Fruit fly (Drosophila melanogaster) whole organism, prepupa: ENCODE data around the gene RhoGAP15B.

Source experiments
- Blimp-1 ChIP-seq: fragments of 200-800 bp; sonication (Bioruptor generic); optimal IDR thresholded peaks from 3 replicates; lab custom pipeline; 2017; ENCODE audit warnings: missing biosample characterization, missing genetic modification characterization, mild to moderate bottlenecking, moderate library complexity, missing genetic modification reagents
- CG10669 ChIP-seq: fragments of 200-800 bp; sonication (Bioruptor generic); optimal IDR thresholded peaks from 3 replicates; lab custom pipeline; 2018; ENCODE audit warnings: missing biosample characterization, mild to moderate bottlenecking, missing genetic modification characterization, moderate library complexity
- CG11294 ChIP-seq: fragments of 200-800 bp; sonication (Bioruptor generic); IDR thresholded peaks from 2 replicates; pipeline ENCODE4 v1.3.6; 2022; ENCODE audit warnings: missing biosample characterization, missing genetic modification characterization
- CG11762 ChIP-seq: fragments of 200-800 bp; sonication (Bioruptor generic); optimal IDR thresholded peaks from 3 replicates; lab custom pipeline; 2016; ENCODE audit warnings: missing biosample characterization, missing genetic modification characterization; ENCODE audit not compliant: insufficient read depth
- CG1621 ChIP-seq: fragments of 200-800 bp; sonication (Bioruptor generic); optimal IDR thresholded peaks from 3 replicates; lab custom pipeline; 2018; ENCODE audit warnings: missing biosample characterization, mild to moderate bottlenecking, missing genetic modification characterization
- CG31627 ChIP-seq: fragments of 200-800 bp; sonication (Bioruptor generic); optimal IDR thresholded peaks from 3 replicates; lab custom pipeline; 2016; ENCODE audit warnings: missing biosample characterization, missing genetic modification characterization
- CG32006 ChIP-seq: fragments of 200-800 bp; sonication (Bioruptor generic); optimal IDR thresholded peaks from 3 replicates; lab custom pipeline; 2017; ENCODE audit warnings: missing biosample characterization, mild to moderate bottlenecking, missing genetic modification characterization
- CG34406 ChIP-seq: fragments of 200-800 bp; sonication (Bioruptor generic); optimal IDR thresholded peaks from 3 replicates; lab custom pipeline; 2016; ENCODE audit warnings: missing biosample characterization, missing genetic modification characterization
- CG6163 ChIP-seq: fragments of 200-800 bp; sonication (Bioruptor generic); IDR thresholded peaks from 3 replicates; pipeline ENCODE4 v1.3.6; 2022; ENCODE audit warnings: missing biosample characterization, missing genetic modification characterization
- CG6276 ChIP-seq: fragments of 200-800 bp; sonication (Bioruptor generic); optimal IDR thresholded peaks from 2 replicates; lab custom pipeline; 2017; ENCODE audit warnings: missing biosample characterization, mild to moderate bottlenecking, missing genetic modification characterization
- CG6792 ChIP-seq: fragments of 200-800 bp; sonication (Bioruptor generic); optimal IDR thresholded peaks from 3 replicates; lab custom pipeline; 2016; ENCODE audit warnings: missing biosample characterization, missing genetic modification characterization
- CG6808 ChIP-seq: fragments of 200-800 bp; sonication (Bioruptor generic); optimal IDR thresholded peaks from 3 replicates; lab custom pipeline; 2017; ENCODE audit warnings: missing biosample characterization, missing genetic modification characterization, mild to moderate bottlenecking, moderate library complexity, missing genetic modification reagents
- CG7368 ChIP-seq: fragments of 200-800 bp; sonication (Bioruptor generic); optimal IDR thresholded peaks from 3 replicates; lab custom pipeline; 2016; ENCODE audit warnings: missing biosample characterization, missing genetic modification characterization
- CG8119 ChIP-seq: fragments of 200-800 bp; sonication (Bioruptor generic); IDR thresholded peaks from 3 replicates; pipeline ENCODE4 v1.3.6; 2022; ENCODE audit warnings: missing biosample characterization, missing genetic modification characterization
- CG8319 ChIP-seq: fragments of 200-800 bp; sonication (Bioruptor generic); optimal IDR thresholded peaks from 3 replicates; lab custom pipeline; 2016; ENCODE audit warnings: missing biosample characterization, missing genetic modification characterization
- Eip78C ChIP-seq: fragments of 200-800 bp; sonication (Bioruptor generic); peaks from one replicate; lab custom pipeline; 2016; ENCODE audit warnings: missing biosample characterization, missing genetic modification characterization
- Ets21C ChIP-seq: fragments of 200-800 bp; sonication (Bioruptor generic); optimal IDR thresholded peaks from 3 replicates; lab custom pipeline; 2016; ENCODE audit warnings: missing biosample characterization, missing genetic modification characterization
- Lpt ChIP-seq: fragments of 200-800 bp; sonication (Bioruptor generic); optimal IDR thresholded peaks from 3 replicates; lab custom pipeline; 2016; ENCODE audit warnings: missing biosample characterization, missing genetic modification characterization
- Smox ChIP-seq: fragments of 200-800 bp; sonication (Bioruptor generic); optimal IDR thresholded peaks from 3 replicates; lab custom pipeline; 2016; ENCODE audit warnings: missing biosample characterization, missing genetic modification characterization
- Sox102F ChIP-seq: fragments of 200-800 bp; sonication (Bioruptor generic); optimal IDR thresholded peaks from 2 replicates; lab custom pipeline; 2016; ENCODE audit warnings: missing biosample characterization, mild to moderate bottlenecking, missing genetic modification characterization
- Sox14 ChIP-seq: fragments of 200-800 bp; sonication (Bioruptor generic); optimal IDR thresholded peaks from 3 replicates; lab custom pipeline; 2016; ENCODE audit warnings: missing biosample characterization, missing genetic modification characterization
- Sox15 ChIP-seq: fragments of 200-800 bp; sonication (Bioruptor generic); optimal IDR thresholded peaks from 3 replicates; lab custom pipeline; 2016; ENCODE audit warnings: missing biosample characterization, missing genetic modification characterization
- acj6 ChIP-seq: fragments of 200-800 bp; sonication (Bioruptor generic); optimal IDR thresholded peaks from 3 replicates; lab custom pipeline; 2016; ENCODE audit warnings: missing biosample characterization, missing genetic modification characterization
- cyc ChIP-seq: fragments of 200-800 bp; sonication (Bioruptor generic); optimal IDR thresholded peaks from 3 replicates; lab custom pipeline; 2016; ENCODE audit warnings: missing biosample characterization, missing genetic modification characterization
- dac ChIP-seq: fragments of 200-800 bp; sonication (Bioruptor generic); optimal IDR thresholded peaks from 2 replicates; lab custom pipeline; 2017; ENCODE audit warnings: missing biosample characterization, mild to moderate bottlenecking, missing genetic modification characterization
- dsx ChIP-seq: fragments of 200-800 bp; optimal IDR thresholded peaks from 3 replicates; lab custom pipeline; 2019; ENCODE audit warnings: missing biosample characterization, mild to moderate bottlenecking, missing genetic modification characterization, moderate library complexity; ENCODE audit not compliant: poor library complexity, severe bottlenecking
- fd59A ChIP-seq: fragments of 200-800 bp; sonication (Bioruptor generic); optimal IDR thresholded peaks from 2 replicates; lab custom pipeline; 2017; ENCODE audit warnings: missing biosample characterization, mild to moderate bottlenecking, missing genetic modification characterization, missing genetic modification reagents
- fkh ChIP-seq: fragments of 200-800 bp; sonication (Bioruptor generic); optimal IDR thresholded peaks from 3 replicates; lab custom pipeline; 2017; ENCODE audit warnings: missing biosample characterization, mild to moderate bottlenecking, missing genetic modification characterization, moderate library complexity
- lz ChIP-seq: fragments of 200-800 bp; sonication (Bioruptor generic); optimal IDR thresholded peaks from 3 replicates; lab custom pipeline; 2016; ENCODE audit warnings: missing biosample characterization, missing genetic modification characterization
- pdm3 ChIP-seq: fragments of 200-800 bp; sonication (Bioruptor generic); optimal IDR thresholded peaks from 3 replicates; lab custom pipeline; 2016; ENCODE audit warnings: missing biosample characterization, missing genetic modification characterization
- salr ChIP-seq, 2 experiments: fragments of 200-800 bp; sonication (Bioruptor generic); optimal IDR thresholded peaks; 3 replicates each; lab custom pipeline; 2016 to 2018; ENCODE audit warnings: missing biosample characterization in 2 of 2, missing genetic modification characterization in 2 of 2, mild to moderate bottlenecking in 1 of 2
- ss ChIP-seq, 2 experiments: fragments of 200-800 bp; sonication (Bioruptor generic); optimal IDR thresholded peaks; 2 replicates in 1 of 2; 3 replicates in 1 of 2; lab custom pipeline; 2017 to 2018; ENCODE audit warnings: mild to moderate bottlenecking in 2 of 2, missing biosample characterization in 2 of 2, missing genetic modification characterization in 2 of 2, moderate library complexity in 1 of 2
- svp ChIP-seq: fragments of 200-800 bp; sonication (Bioruptor generic); peaks from one replicate; lab custom pipeline; 2016; ENCODE audit warnings: missing biosample characterization, missing genetic modification characterization
- vri ChIP-seq: fragments of 200-800 bp; sonication (Bioruptor generic); optimal IDR thresholded peaks from 3 replicates; lab custom pipeline; 2016; ENCODE audit warnings: missing biosample characterization, mild to moderate bottlenecking, missing genetic modification characterization

RhoGAP15B gene

DNA sequence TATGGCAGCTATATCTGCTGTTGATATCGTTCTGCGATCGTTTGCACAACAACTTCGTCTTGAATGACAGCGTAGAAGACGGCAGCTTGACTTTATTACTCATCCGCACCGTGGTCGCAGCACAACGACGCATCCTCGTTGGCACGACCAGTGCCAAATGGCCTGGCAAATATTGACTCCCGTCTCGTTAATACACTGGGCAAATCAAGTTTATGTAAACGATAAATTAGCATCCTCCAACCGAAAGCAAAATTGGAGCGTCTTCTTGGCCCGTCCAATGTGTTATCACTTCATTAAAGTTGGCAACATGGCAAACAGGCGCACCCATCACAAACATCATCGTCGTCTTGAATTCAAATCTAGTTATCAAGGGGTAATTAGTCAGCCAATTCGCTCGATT, 25.6 kb upstream of the RhoGAP15B start:
- TF ChIP-seq CG8119 (no peak), dac (GFP tag; lab: Kevin White, UChicago) (no peak), fd59A (no peak), Lpt (GFP tag; lab: Kevin White, UChicago) (no peak), CG6276 (GFP tag; lab: Kevin White, UChicago) (no peak), CG8319 (GFP tag; lab: Kevin White, UChicago) (no peak), CG34406 (no peak), vri (peak; percentile 16), salr (GFP tag; optimal IDR thresholded peaks at IDR 0.05; lab: Kevin White, UChicago) (no peak), CG6792 (GFP tag; lab: Kevin White, UChicago) (no peak), CG6808 (GFP tag; lab: Kevin White, UChicago) (peak; percentile 11), CG10669 (peak; percentile 25), fkh (GFP tag; lab: Kevin White, UChicago) (peak; percentile 71), Smox (GFP tag; lab: Kevin White, UChicago) (no peak), CG6163 (GFP tag; lab: Robert Waterston, UW) (no peak), Sox102F (GFP tag; lab: Kevin White, UChicago) (no peak), CG11762 (GFP tag; lab: Kevin White, UChicago) (no peak), CG1621 (peak; percentile 1), Eip78C (GFP tag; lab: Kevin White, UChicago) (peak; percentile 65), CG32006 (GFP tag; lab: Kevin White, UChicago) (no peak), dsx (GFP tag; lab: Kevin White, UChicago) (no peak), ss (GFP tag; optimal IDR thresholded peaks at IDR 0.05; lab: Kevin White, UChicago) (peak in 1 of 2 experiments; percentile 35), acj6 (GFP tag; lab: Kevin White, UChicago) (no peak), svp (GFP tag; lab: Kevin White, UChicago) (peak; percentile 54), CG31627 (GFP tag; lab: Kevin White, UChicago) (no peak)
- TF ChIP-seq, all 60 proteins: peak for 8

DNA sequence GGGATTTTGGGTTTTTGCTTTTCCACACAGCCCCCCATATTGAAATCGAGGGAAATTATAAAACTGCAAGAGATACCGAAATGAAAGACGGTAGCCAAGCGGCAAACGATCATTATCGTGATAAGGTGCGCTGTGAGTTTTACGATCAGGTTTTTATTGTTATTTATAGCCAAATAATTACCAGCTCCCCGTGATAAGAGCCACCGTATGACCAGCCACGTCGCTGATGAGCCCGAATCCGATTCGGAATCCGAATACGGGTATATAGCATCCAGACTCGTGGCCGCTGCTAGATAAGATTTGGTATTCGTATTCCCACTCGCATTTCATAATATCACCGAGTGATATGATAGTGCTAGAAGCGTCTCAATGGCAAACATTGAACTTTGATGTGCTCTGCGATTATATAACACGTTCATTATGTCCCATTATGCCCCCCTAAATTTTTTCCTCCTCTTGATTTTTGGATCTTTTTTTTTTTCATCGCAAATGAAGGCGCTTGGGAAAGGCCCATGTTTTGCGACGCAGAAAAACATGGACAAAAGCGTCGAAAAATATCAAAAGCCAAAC, 24.2 kb upstream of the RhoGAP15B start:
- peak; percentile 40 for TF ChIP-seq svp (GFP tag; lab: Kevin White, UChicago)
- TF ChIP-seq Ets21C (GFP tag; lab: Kevin White, UChicago), result no peak
- TF ChIP-seq vri, result peak; percentile 70

DNA sequence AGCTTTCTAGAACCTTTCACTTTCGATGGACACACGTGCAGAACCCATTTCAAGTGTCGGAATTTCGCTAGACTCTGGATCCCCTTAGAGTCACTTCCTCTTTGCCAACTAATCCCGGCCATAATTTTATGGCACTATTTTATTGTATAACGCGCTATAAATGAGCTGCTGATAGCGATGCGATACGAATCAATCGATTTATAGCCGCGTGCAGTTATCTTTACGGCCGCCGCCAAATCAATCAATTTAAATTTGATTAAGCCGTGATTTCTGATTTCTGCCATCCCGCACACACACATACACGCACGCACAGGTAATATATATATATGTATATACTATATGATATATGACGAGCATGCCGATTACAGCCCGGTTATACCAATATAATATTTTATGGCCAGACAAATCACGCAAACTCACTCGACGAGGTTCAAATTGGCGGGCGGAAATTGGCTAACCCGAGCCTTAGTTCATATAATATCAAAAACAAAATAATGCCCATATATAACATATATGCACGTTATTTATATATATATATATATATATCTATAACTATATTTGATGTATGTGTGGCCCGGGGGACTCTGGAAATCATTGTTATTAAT, 22.3 kb upstream of the RhoGAP15B start:
- TF ChIP-seq Sox15 (GFP tag; lab: Kevin White, UChicago) (no peak), Sox14 (no peak), CG7368 (GFP tag; lab: Kevin White, UChicago) (no peak), CG11294 (GFP tag; lab: Robert Waterston, UW) (no peak), vri (no peak), CG6163 (GFP tag; lab: Robert Waterston, UW) (no peak), Blimp-1 (GFP tag; lab: Kevin White, UChicago) (no peak), pdm3 (GFP tag; lab: Kevin White, UChicago) (no peak), CG6792 (GFP tag; lab: Kevin White, UChicago) (no peak), lz (GFP tag; lab: Kevin White, UChicago) (no peak)

dm6 chrX:16922626-16923025, 20.5 kb upstream of the RhoGAP15B start:
- peak; percentile 78 for TF ChIP-seq svp (GFP tag; lab: Kevin White, UChicago)
- TF ChIP-seq cyc (GFP tag; lab: Kevin White, UChicago), result no peak
